Fruit fly (Drosophila melanogaster) whole organism: Measurements from ENCODE around the gene Acbp5.

Experiments used
- CG8478 ChIP-seq: fragments of >200 bp; optimal IDR thresholded peaks from 2 replicates; lab custom pipeline; 2018; ENCODE audit warnings: inconsistent platforms
- Dll ChIP-seq: fragments of >200 bp; optimal IDR thresholded peaks from 2 replicates; lab custom pipeline; 2017
- EcR ChIP-seq, 2 experiments: fragments of >200 bp; optimal IDR thresholded peaks; 2 replicates each; lab custom pipeline; 2017; ENCODE audit warnings: missing biosample characterization in 2 of 2, missing genetic modification characterization in 2 of 2, missing genetic modification reagents in 2 of 2
- pan ChIP-seq: fragments of >200 bp; optimal IDR thresholded peaks from 2 replicates; lab custom pipeline; 2017
- psq ChIP-seq: fragments of >200 bp; optimal IDR thresholded peaks from 2 replicates; lab custom pipeline; 2017
- usp ChIP-seq: fragments of >200 bp; optimal IDR thresholded peaks from 2 replicates; lab custom pipeline; 2017; ENCODE audit warnings: missing biosample characterization, missing genetic modification characterization, mixed read lengths

DNA sequence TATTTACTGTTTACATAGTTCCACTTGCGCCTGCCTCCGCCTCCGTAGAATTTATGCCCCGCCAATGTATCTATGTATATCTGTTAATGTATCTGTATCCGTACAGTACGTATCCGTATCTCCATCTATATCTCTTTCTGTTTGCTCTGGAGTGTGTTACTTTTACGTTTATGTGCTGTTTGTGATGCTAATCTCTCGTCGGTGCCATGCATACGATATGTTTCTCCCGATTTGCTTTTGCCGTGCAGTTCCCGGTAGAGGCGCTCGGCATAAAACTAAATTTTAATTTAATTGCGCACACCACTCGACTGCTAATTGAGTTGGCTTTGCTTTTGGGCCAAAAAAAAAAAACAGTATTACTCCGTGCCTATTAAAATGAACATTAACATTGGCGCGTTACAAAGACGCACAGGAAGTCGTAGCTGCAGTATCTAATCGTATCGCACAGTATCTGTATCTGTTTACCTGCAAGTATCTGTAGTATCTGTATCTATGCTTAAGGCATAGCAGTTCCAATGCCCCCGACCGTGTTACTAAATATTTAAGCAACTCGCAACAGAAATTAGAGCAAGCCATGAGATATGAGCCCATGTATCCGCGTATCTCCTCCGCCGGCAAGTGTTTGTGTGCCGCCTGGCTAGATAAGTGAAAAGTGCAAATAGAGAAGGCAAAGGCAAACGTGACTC, 41.8 kb upstream of the Acbp5 start:
- TF ChIP-seq psq (lab: Kevin White, UChicago) (no peak), CG8478 (lab: Kevin White, UChicago) (no peak), EcR (GFP tag; optimal IDR thresholded peaks at IDR 0.05; lab: Kevin White, UChicago) (no peak), usp (GFP tag; lab: Kevin White, UChicago) (no peak), pan (lab: Kevin White, UChicago) (no peak), Dll (no peak)
